Fruit fly (Drosophila melanogaster): Measurements from ENCODE around the gene CG7084.

The CG7084 gene

dm6 chr3R:22328665-22329350 is 30.2 kb downstream of the CG7084 start, which contains the start of gene CG7080 (continued):
- TF ChIP-seq CG14014 (GFP tag; IDR thresholded peaks at IDR 0.05) (no peak), Hmx (GFP tag; optimal IDR thresholded peaks at IDR 0.05) (no peak), scrt (GFP tag; optimal IDR thresholded peaks at IDR 0.05) (no peak), CG10274 (GFP tag; optimal IDR thresholded peaks at IDR 0.05) (no peak), tio (GFP tag; optimal IDR thresholded peaks at IDR 0.05) (no peak), CG14860 (GFP tag; IDR thresholded peaks at IDR 0.05; ENCODE audit: partially characterized antibody) (no peak), ranshi (GFP tag; IDR thresholded peaks at IDR 0.05) (no peak), Awh (GFP tag; IDR thresholded peaks at IDR 0.05) (no peak), CG11504 (tag; optimal IDR thresholded peaks at IDR 0.05) (peak; percentile 72), CG1602 (GFP tag; optimal IDR thresholded peaks at IDR 0.05) (no peak), CG7745 (tag; optimal IDR thresholded peaks at IDR 0.05) (no peak), CG10462 (GFP tag; optimal IDR thresholded peaks at IDR 0.05) (no peak), CG3281 (GFP tag; optimal IDR thresholded peaks at IDR 0.05) (no peak), NC2β (GFP tag; optimal IDR thresholded peaks at IDR 0.05) (no peak), Sox100B (GFP tag; optimal IDR thresholded peaks at IDR 0.05) (peak; percentile 34), esg (GFP tag; conservative IDR thresholded peaks at IDR 0.05) (0 out of 2 replicates have a peak, but pooled peaks have one; percentile 20), Ptx1 (GFP tag; IDR thresholded peaks at IDR 0.05) (0 out of 2 replicates have a peak, but pooled peaks have one; percentile 32), tap (tag; optimal IDR thresholded peaks at IDR 0.05) (no peak), oc (tag; optimal IDR thresholded peaks at IDR 0.05) (peak; percentile 4), CG2889 (GFP tag; IDR thresholded peaks at IDR 0.05) (no peak), CG2202 (tag; optimal IDR thresholded peaks at IDR 0.05) (no peak), H2.0 (GFP tag; IDR thresholded peaks at IDR 0.05) (0 out of 2 replicates have a peak, but pooled peaks have one; percentile 10), CoRest (tag; optimal IDR thresholded peaks at IDR 0.05) (peak; percentile 22), CG34422 (GFP tag; IDR thresholded peaks at IDR 0.05) (no peak), Fer2 (tag; optimal IDR thresholded peaks at IDR 0.05) (no peak), lov (optimal IDR thresholded peaks at IDR 0.05) (no peak), lov (GFP tag; IDR thresholded peaks at IDR 0.05) (no peak), unc-4 (GFP tag; IDR thresholded peaks at IDR 0.05; ENCODE audit: partially characterized antibody) (no peak), CG16815 (GFP tag; optimal IDR thresholded peaks at IDR 0.05) (no peak), D (optimal IDR thresholded peaks at IDR 0.05) (no peak), D (GFP tag; optimal IDR thresholded peaks at IDR 0.05) (no peak), CG32772 (GFP tag; IDR thresholded peaks at IDR 0.05) (0 out of 2 replicates have a peak, but pooled peaks have one; percentile 41), her (GFP tag; optimal IDR thresholded peaks at IDR 0.05) (no peak), CG7372 (GFP tag; IDR thresholded peaks at IDR 0.05) (no peak), ken (GFP tag; IDR thresholded peaks at IDR 0.05) (no peak), CG34376 (GFP tag; optimal IDR thresholded peaks at IDR 0.05) (no peak), kay (GFP tag; optimal IDR thresholded peaks at IDR 0.05) (no peak), CG16863 (GFP tag; optimal IDR thresholded peaks at IDR 0.05) (no peak), Fer1 (GFP tag; optimal IDR thresholded peaks at IDR 0.05) (no peak), C15 (GFP tag; IDR thresholded peaks at IDR 0.05) (no peak), Adf1 (GFP tag; IDR thresholded peaks at IDR 0.05) (no peak), hth (optimal IDR thresholded peaks at IDR 0.05) (no peak), CG34224 (GFP tag; IDR thresholded peaks at IDR 0.05; ENCODE audit: partially characterized antibody) (no peak), CG1792 (GFP tag; optimal IDR thresholded peaks at IDR 0.05) (no peak), Abd-B (GFP tag; optimal IDR thresholded peaks at IDR 0.05) (no peak), CG32767 (GFP tag; IDR thresholded peaks at IDR 0.05) (no peak), ems (GFP tag; optimal IDR thresholded peaks at IDR 0.05) (no peak), Xrp1 (GFP tag; IDR thresholded peaks at IDR 0.05) (no peak), Lpt (GFP tag; optimal IDR thresholded peaks at IDR 0.05) (no peak), fd96Cb (tag; optimal IDR thresholded peaks at IDR 0.05) (peak; percentile 50), bowl (GFP tag; IDR thresholded peaks at IDR 0.05) (no peak), CG1603 (tag; optimal IDR thresholded peaks at IDR 0.05) (peak; percentile 48)

All from whole organism, embryonic.